Worm (Caenorhabditis elegans): ENCODE measurements around the gene abu-13.

abu-13 gene

DNA sequence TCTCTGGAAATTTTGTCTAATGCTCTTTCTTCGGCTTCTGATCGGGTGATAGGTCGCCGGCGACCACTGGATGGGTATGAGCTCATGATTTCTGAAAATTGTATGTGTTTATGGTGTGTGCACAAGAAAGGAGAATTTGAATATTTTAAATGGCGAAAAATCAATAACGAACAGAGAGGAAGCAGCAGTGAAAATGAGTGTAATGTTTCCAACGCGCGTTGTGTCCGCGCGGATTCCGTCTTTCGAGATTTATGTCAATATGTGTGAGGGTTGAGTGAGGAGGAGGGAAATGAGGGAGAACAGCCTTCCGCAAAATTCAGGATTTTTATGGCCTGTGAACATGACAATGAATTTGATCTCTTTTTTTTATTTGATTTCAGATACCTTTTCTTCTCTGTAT lies 17.0 kb downstream of the abu-13 start, which contains the start of gene flap-1:
Gene flap-1 (minus strand): TSS at position 101 of the 400 bp plus-strand sequence.
- TF ChIP-seq ztf-4 (tag; optimal IDR thresholded peaks at IDR 0.05) (no peak), nhr-25 (tag; optimal IDR thresholded peaks at IDR 0.05) (no peak), nhr-23 (tag; optimal IDR thresholded peaks at IDR 0.05) (no peak), zag-1 (tag; optimal IDR thresholded peaks at IDR 0.05) (no peak), ceh-82 (tag; optimal IDR thresholded peaks at IDR 0.05) (no peak), lsy-12 (tag; optimal IDR thresholded peaks at IDR 0.05) (no peak), ama-1 (optimal IDR thresholded peaks at IDR 0.05) (no peak), fos-1 (tag; optimal IDR thresholded peaks at IDR 0.05) (no peak), fkh-10 (GFP tag; optimal IDR thresholded peaks at IDR 0.05) (no peak)

- TF ChIP-seq fkh-2 (tag; optimal IDR thresholded peaks at IDR 0.05) (no peak), fkh-10 (GFP tag; optimal IDR thresholded peaks at IDR 0.05) (peak; percentile 31)
Measured at ce11 chrIII:6914840-6915239, 30.9 kb downstream of the abu-13 start.

ce11 chrIII:6912381-6912780 lies 33.3 kb downstream of the abu-13 start, which contains the start of gene pdf-1:
TSS of gene pdf-1 (minus strand) at chrIII:6912481.
- no peak for TF ChIP-seq lin-15B (tag; optimal IDR thresholded peaks at IDR 0.05)
- no peak for TF ChIP-seq nhr-23 (tag; optimal IDR thresholded peaks at IDR 0.05)
- TF ChIP-seq nhr-76 (tag; optimal IDR thresholded peaks at IDR 0.05) = no peak
- no peak for TF ChIP-seq sea-2 (GFP tag; optimal IDR thresholded peaks at IDR 0.05)
- TF ChIP-seq fkh-2 (tag; optimal IDR thresholded peaks at IDR 0.05) = no peak
- no peak for TF ChIP-seq skn-1 (tag; optimal IDR thresholded peaks at IDR 0.05)

- TF ChIP-seq nhr-28 (tag; optimal IDR thresholded peaks at IDR 0.05) (no peak), egl-5 (tag; optimal IDR thresholded peaks at IDR 0.05) (no peak), nhr-11 (tag; optimal IDR thresholded peaks at IDR 0.05) (no peak), nhr-23 (tag; optimal IDR thresholded peaks at IDR 0.05) (no peak)
Measured at ce11 chrIII:6906409-6906808, 39.3 kb downstream of the abu-13 start, which contains the start of gene T07E3.2. TSS of gene T07E3.2 (plus strand) at chrIII:6906709.

DNA sequence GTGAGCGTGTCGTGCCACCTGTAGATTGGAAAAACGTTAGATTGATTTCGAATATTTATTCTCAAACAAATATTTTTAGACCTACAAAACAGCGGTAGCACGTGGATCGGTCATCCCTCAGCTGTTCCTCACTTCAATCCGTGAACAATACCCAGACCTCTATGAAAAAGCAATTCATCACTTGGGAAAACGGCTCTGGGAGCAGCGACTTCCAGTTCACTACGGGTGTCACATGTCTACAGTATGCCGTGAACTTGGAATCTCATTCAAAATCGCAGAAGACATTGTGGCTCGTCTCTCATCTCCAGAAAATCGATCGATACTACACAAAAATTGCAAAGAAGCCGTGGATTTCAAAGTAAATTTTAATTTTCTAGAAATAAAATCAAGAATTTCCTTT lies 41.2 kb downstream of the abu-13 start:
- no peak for TF ChIP-seq nhr-25 (tag; optimal IDR thresholded peaks at IDR 0.05)
- TF ChIP-seq elt-3 (tag; optimal IDR thresholded peaks at IDR 0.05) = no peak
- TF ChIP-seq sea-2 (GFP tag; optimal IDR thresholded peaks at IDR 0.05) = no peak
- no peak for TF ChIP-seq nhr-11 (tag; optimal IDR thresholded peaks at IDR 0.05)
- no peak for TF ChIP-seq nhr-67 (tag; optimal IDR thresholded peaks at IDR 0.05)
- TF ChIP-seq ceh-28 (tag; optimal IDR thresholded peaks at IDR 0.05) = no peak
- no peak for TF ChIP-seq mml-1 (tag; optimal IDR thresholded peaks at IDR 0.05)
- TF ChIP-seq ama-1 (optimal IDR thresholded peaks at IDR 0.05) = no peak
- TF ChIP-seq ZK546.5 (tag; optimal IDR thresholded peaks at IDR 0.05) = no peak
- TF ChIP-seq ztf-4 (tag; optimal IDR thresholded peaks at IDR 0.05) = no peak
- no peak for TF ChIP-seq ceh-16 (tag; optimal IDR thresholded peaks at IDR 0.05)
- TF ChIP-seq skn-1 (tag; optimal IDR thresholded peaks at IDR 0.05) = no peak
- TF ChIP-seq lsy-12 (tag; optimal IDR thresholded peaks at IDR 0.05) = no peak
- no peak for TF ChIP-seq ztf-11 (tag; optimal IDR thresholded peaks at IDR 0.05)
- no peak for TF ChIP-seq nfya-1 (tag; optimal IDR thresholded peaks at IDR 0.05; ENCODE audit: insufficient read depth)
- TF ChIP-seq snpc-4 (tag; optimal IDR thresholded peaks at IDR 0.05) = no peak
- TF ChIP-seq mdl-1 (tag; optimal IDR thresholded peaks at IDR 0.05) = no peak
- no peak for TF ChIP-seq nhr-28 (tag; optimal IDR thresholded peaks at IDR 0.05)

- TF ChIP-seq ZK546.5 (tag; optimal IDR thresholded peaks at IDR 0.05) (no peak), nhr-67 (tag; optimal IDR thresholded peaks at IDR 0.05) (no peak), skn-1 (tag; optimal IDR thresholded peaks at IDR 0.05) (peak; percentile 14), nhr-77 (tag; optimal IDR thresholded peaks at IDR 0.05) (no peak), ceh-82 (tag; optimal IDR thresholded peaks at IDR 0.05) (no peak), pqm-1 (tag; optimal IDR thresholded peaks at IDR 0.05) (peak; percentile 42), nfya-1 (tag; optimal IDR thresholded peaks at IDR 0.05; ENCODE audit: insufficient read depth) (peak; percentile 0), pha-4 (tag; optimal IDR thresholded peaks at IDR 0.05) (peak; percentile 67), fos-1 (tag; optimal IDR thresholded peaks at IDR 0.05) (no peak), hmg-11 (tag; optimal IDR thresholded peaks at IDR 0.05) (peak; percentile 5), elt-2 (tag; optimal IDR thresholded peaks at IDR 0.05) (peak; percentile 60), ceh-16 (tag; optimal IDR thresholded peaks at IDR 0.05) (no peak), eor-1 (tag; optimal IDR thresholded peaks at IDR 0.05) (no peak)
Measured at ce11 chrIII:6903056-6903977, 42.4 kb downstream of the abu-13 start, which contains the start of the genes brc-2 and T07E3.3. TSS of gene brc-2 (minus strand) at chrIII:6903106. TSS of gene T07E3.3 (plus strand) at chrIII:6903877.

Measured in whole organism, L3 larva.